Worm (Caenorhabditis elegans) whole organism, L2 larva: Measurements from ENCODE around the gene ZK697.14.

Experiments used
- C34F6.9 ChIP-seq: fragments of 150-350 bp; optimal IDR thresholded peaks from 2 replicates; lab custom pipeline; 2014; ENCODE audit warnings: missing biosample characterization, missing genetic modification characterization
- F13H6.1 ChIP-seq: sonication (generic microtip); optimal IDR thresholded peaks from 2 replicates; lab custom pipeline; 2016; ENCODE audit warnings: missing genetic modification characterization, missing compliant biosample characterization
- Y55F3AM.14 ChIP-seq: fragments of 200-800 bp; sonication (Bioruptor generic); optimal IDR thresholded peaks from 2 replicates; lab custom pipeline; 2018; ENCODE audit warnings: mild to moderate bottlenecking, missing genetic modification characterization, missing compliant biosample characterization
- ZK546.5 ChIP-seq: sonication (generic microtip); optimal IDR thresholded peaks from 2 replicates; lab custom pipeline; 2017; ENCODE audit warnings: missing biosample characterization, missing genetic modification characterization
- aly-2 ChIP-seq: fragments of 150-350 bp; optimal IDR thresholded peaks from 2 replicates; lab custom pipeline; 2014; ENCODE audit warnings: missing biosample characterization, missing genetic modification characterization
- blmp-1 ChIP-seq: sonication (generic microtip); optimal IDR thresholded peaks from 2 replicates; lab custom pipeline; 2017; ENCODE audit warnings: missing genetic modification characterization, mild to moderate bottlenecking, missing compliant biosample characterization, antibody characterized with exemption, moderate library complexity; ENCODE audit not compliant: insufficient read depth
- ceh-16 ChIP-seq: fragments of 150-350 bp; optimal IDR thresholded peaks from 2 replicates; lab custom pipeline; 2014; ENCODE audit warnings: missing biosample characterization, missing genetic modification characterization
- ceh-82 ChIP-seq: fragments of 150-350 bp; optimal IDR thresholded peaks from 2 replicates; lab custom pipeline; 2014; ENCODE audit warnings: missing biosample characterization, missing genetic modification characterization
- crh-2 ChIP-seq: sonication (generic microtip); optimal IDR thresholded peaks from 2 replicates; lab custom pipeline; 2017; ENCODE audit warnings: missing biosample characterization, missing genetic modification characterization
- dmd-4 ChIP-seq: sonication (generic microtip); optimal IDR thresholded peaks from 2 replicates; lab custom pipeline; 2017; ENCODE audit warnings: missing biosample characterization, missing genetic modification characterization
- egl-27 ChIP-seq: sonication (generic microtip); optimal IDR thresholded peaks from 3 replicates; lab custom pipeline; 2017; ENCODE audit warnings: missing biosample characterization, missing genetic modification reagents, missing genetic modification characterization
- elt-1 ChIP-seq: fragments of 150-350 bp; optimal IDR thresholded peaks from 2 replicates; lab custom pipeline; 2014; ENCODE audit warnings: missing biosample characterization, missing genetic modification characterization
- elt-3 ChIP-seq: sonication (generic microtip); optimal IDR thresholded peaks from 2 replicates; lab custom pipeline; 2017; ENCODE audit warnings: missing biosample characterization, missing genetic modification characterization
- gmeb-1 ChIP-seq: fragments of 150-350 bp; optimal IDR thresholded peaks from 2 replicates; lab custom pipeline; 2014; ENCODE audit warnings: missing biosample characterization, missing genetic modification characterization
- lin-13 ChIP-seq: fragments of 150-350 bp; optimal IDR thresholded peaks from 2 replicates; lab custom pipeline; 2014; ENCODE audit warnings: missing biosample characterization, missing genetic modification reagents, missing genetic modification characterization
- lin-39 ChIP-seq: fragments of 150-350 bp; optimal IDR thresholded peaks from 2 replicates; lab custom pipeline; 2014; ENCODE audit warnings: missing biosample characterization, missing genetic modification reagents, missing genetic modification characterization
- lsy-2 ChIP-seq, 2 experiments: fragments of 150-350 bp in 1 of 2; sonication (generic microtip) in 1 of 2; optimal IDR thresholded peaks; 2 replicates each; lab custom pipeline; 2014 to 2017; ENCODE audit warnings: missing biosample characterization in 2 of 2, missing genetic modification characterization in 2 of 2
- mdl-1 ChIP-seq, 2 experiments: fragments of 150-350 bp in 1 of 2; sonication (generic microtip) in 1 of 2; optimal IDR thresholded peaks; 2 replicates each; lab custom pipeline; 2017; ENCODE audit warnings: missing biosample characterization in 2 of 2, missing genetic modification characterization in 2 of 2
- nhr-10 ChIP-seq: sonication (generic microtip); optimal IDR thresholded peaks from 2 replicates; lab custom pipeline; 2017; ENCODE audit warnings: missing biosample characterization, missing genetic modification characterization
- nhr-11 ChIP-seq: fragments of 150-350 bp; optimal IDR thresholded peaks from 2 replicates; lab custom pipeline; 2014; ENCODE audit warnings: missing biosample characterization, missing genetic modification characterization
- nhr-12 ChIP-seq: fragments of 150-350 bp; optimal IDR thresholded peaks from 2 replicates; lab custom pipeline; 2014; ENCODE audit warnings: missing biosample characterization, missing genetic modification characterization
- nhr-129 ChIP-seq: fragments of 150-350 bp; optimal IDR thresholded peaks from 2 replicates; lab custom pipeline; 2014; ENCODE audit warnings: missing biosample characterization, missing genetic modification characterization
- nhr-21 ChIP-seq: fragments of 150-350 bp; optimal IDR thresholded peaks from 2 replicates; lab custom pipeline; 2014; ENCODE audit warnings: missing biosample characterization, missing genetic modification characterization
- nhr-237 ChIP-seq: fragments of 150-350 bp; optimal IDR thresholded peaks from 2 replicates; lab custom pipeline; 2014; ENCODE audit warnings: missing biosample characterization, missing genetic modification characterization
- nhr-25 ChIP-seq: fragments of 150-350 bp; sonication (generic microtip); optimal IDR thresholded peaks from 3 replicates; lab custom pipeline; 2014; ENCODE audit warnings: missing biosample characterization, missing genetic modification characterization
- peb-1 ChIP-seq: fragments of 150-350 bp; optimal IDR thresholded peaks from 2 replicates; lab custom pipeline; 2014; ENCODE audit warnings: missing biosample characterization, missing genetic modification characterization
- sem-4 ChIP-seq: fragments of 150-350 bp; optimal IDR thresholded peaks from 2 replicates; lab custom pipeline; 2014; ENCODE audit warnings: missing biosample characterization, missing genetic modification reagents, missing genetic modification characterization
- sma-3 ChIP-seq: sonication (generic microtip); optimal IDR thresholded peaks from 2 replicates; lab custom pipeline; 2016; ENCODE audit warnings: missing genetic modification reagents, missing genetic modification characterization, missing compliant biosample characterization
- sma-9 ChIP-seq, 2 experiments: fragments of 150-350 bp in 1 of 2; sonication (generic microtip) in 1 of 2; optimal IDR thresholded peaks; 2 replicates each; lab custom pipeline; 2014 to 2016; ENCODE audit warnings: missing genetic modification characterization in 2 of 2, mild to moderate bottlenecking in 1 of 2, missing biosample characterization in 1 of 2, missing compliant biosample characterization in 1 of 2, missing genetic modification reagents in 1 of 2, moderate library complexity in 1 of 2
- snpc-4 ChIP-seq: fragments of 150-350 bp; optimal IDR thresholded peaks from 2 replicates; lab custom pipeline; 2014; ENCODE audit warnings: missing biosample characterization, missing genetic modification characterization
- unc-39 ChIP-seq: fragments of 150-350 bp; optimal IDR thresholded peaks from 2 replicates; lab custom pipeline; 2014; ENCODE audit warnings: missing biosample characterization, missing genetic modification characterization
- unc-62 ChIP-seq: fragments of 150-350 bp; optimal IDR thresholded peaks from 2 replicates; lab custom pipeline; 2014; ENCODE audit warnings: missing biosample characterization, missing genetic modification reagents, missing genetic modification characterization
- zag-1 ChIP-seq: fragments of 150-350 bp; optimal IDR thresholded peaks from 2 replicates; lab custom pipeline; 2014; ENCODE audit warnings: missing biosample characterization, missing genetic modification characterization
- ztf-11 ChIP-seq: sonication (generic microtip); optimal IDR thresholded peaks from 2 replicates; lab custom pipeline; 2017; ENCODE audit warnings: missing biosample characterization, missing genetic modification characterization
- ztf-4 ChIP-seq: fragments of 150-350 bp; optimal IDR thresholded peaks from 2 replicates; lab custom pipeline; 2014; ENCODE audit warnings: missing biosample characterization, missing genetic modification characterization

The ZK697.14 gene

DNA sequence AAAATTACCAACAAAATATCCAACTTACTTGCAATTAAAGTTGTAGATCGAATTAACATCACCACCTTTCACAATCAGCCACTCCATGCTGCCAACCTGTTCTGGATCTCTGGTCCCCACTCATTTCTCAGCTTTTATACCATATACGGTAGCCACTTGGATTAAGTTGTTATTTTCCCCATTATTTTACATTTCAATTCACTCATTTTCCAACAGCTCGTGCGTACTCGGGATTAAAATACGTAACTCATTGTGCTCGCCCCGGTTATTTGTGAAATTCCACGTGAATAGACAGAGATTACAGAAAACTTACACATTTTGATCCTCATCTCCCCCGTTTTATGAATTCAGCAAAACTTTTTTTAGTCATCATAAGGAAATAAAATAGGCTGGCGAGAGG, 47.6 kb upstream of the ZK697.14 start, which contains the start of gene srt-41:
Gene srt-41, minus strand, starts transcription at position 101 of the 400 bp plus-strand sequence.
- no peak for TF ChIP-seq nhr-12 (tag; lab: Kevin White, UChicago)
- TF ChIP-seq Y55F3AM.14, result no peak
- TF ChIP-seq lin-13 (GFP tag; lab: Kevin White, UChicago), result no peak
- TF ChIP-seq unc-62 (GFP tag; lab: Kevin White, UChicago), result no peak
- no peak for TF ChIP-seq lsy-2 (tag; optimal IDR thresholded peaks at IDR 0.05; lab: Kevin White, UChicago)
- TF ChIP-seq C34F6.9 (tag; lab: Kevin White, UChicago), result no peak
- no peak for TF ChIP-seq nhr-21 (tag; lab: Kevin White, UChicago)
- TF ChIP-seq dmd-4, result no peak
- TF ChIP-seq ceh-16 (tag; lab: Kevin White, UChicago), result no peak
- TF ChIP-seq F13H6.1 (tag; lab: Kevin White, UChicago), result no peak
- TF ChIP-seq crh-2 (tag; lab: Kevin White, UChicago), result no peak
- TF ChIP-seq nhr-129 (tag; lab: Kevin White, UChicago), result no peak
- no peak for TF ChIP-seq mdl-1 (tag; optimal IDR thresholded peaks at IDR 0.05; lab: Kevin White, UChicago)
- no peak for TF ChIP-seq nhr-25
- no peak for TF ChIP-seq aly-2 (tag; lab: Kevin White, UChicago)
- no peak for TF ChIP-seq zag-1 (tag; lab: Kevin White, UChicago)
- no peak for TF ChIP-seq nhr-237 (tag; lab: Kevin White, UChicago)
- no peak for TF ChIP-seq blmp-1

DNA sequence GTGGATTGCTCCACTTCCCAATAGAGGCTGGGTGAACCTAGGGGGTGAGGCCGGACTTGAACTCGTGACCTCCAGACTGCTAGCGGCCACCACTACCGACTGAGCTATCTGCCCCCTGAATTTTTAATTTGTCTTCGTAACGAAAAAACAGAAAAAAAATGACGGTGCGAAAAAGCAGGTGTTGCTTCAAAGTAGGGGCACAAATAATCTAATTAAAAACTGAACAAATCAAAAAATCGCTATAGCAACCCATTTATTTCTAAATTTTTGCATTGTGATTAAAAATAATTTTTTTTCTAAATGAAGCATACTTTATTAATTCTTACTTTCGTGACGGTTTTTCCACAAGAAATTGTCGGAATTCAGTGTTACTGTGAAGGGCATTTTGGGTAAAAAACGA, 42.4 kb upstream of the ZK697.14 start, which contains the start of gene F36H9.10:
Gene F36H9.10, plus strand, starts transcription at position 301 of the 400 bp plus-strand sequence.
- no peak for TF ChIP-seq crh-2 (tag; lab: Kevin White, UChicago)
- TF ChIP-seq nhr-10 (tag; lab: Kevin White, UChicago), result no peak
- TF ChIP-seq ZK546.5 (tag; lab: Kevin White, UChicago), result no peak
- TF ChIP-seq ztf-4 (tag; lab: Kevin White, UChicago), result no peak
- no peak for TF ChIP-seq ztf-11 (tag; lab: Kevin White, UChicago)
- TF ChIP-seq C34F6.9 (tag; lab: Kevin White, UChicago), result no peak
- TF ChIP-seq elt-1, result no peak
- TF ChIP-seq snpc-4 (tag; lab: Kevin White, UChicago), result no peak
- no peak for TF ChIP-seq unc-62 (GFP tag; lab: Kevin White, UChicago)
- TF ChIP-seq lin-13 (GFP tag; lab: Kevin White, UChicago), result no peak
- no peak for TF ChIP-seq peb-1 (tag; lab: Kevin White, UChicago)
- no peak for TF ChIP-seq elt-3 (tag; lab: Kevin White, UChicago)

DNA sequence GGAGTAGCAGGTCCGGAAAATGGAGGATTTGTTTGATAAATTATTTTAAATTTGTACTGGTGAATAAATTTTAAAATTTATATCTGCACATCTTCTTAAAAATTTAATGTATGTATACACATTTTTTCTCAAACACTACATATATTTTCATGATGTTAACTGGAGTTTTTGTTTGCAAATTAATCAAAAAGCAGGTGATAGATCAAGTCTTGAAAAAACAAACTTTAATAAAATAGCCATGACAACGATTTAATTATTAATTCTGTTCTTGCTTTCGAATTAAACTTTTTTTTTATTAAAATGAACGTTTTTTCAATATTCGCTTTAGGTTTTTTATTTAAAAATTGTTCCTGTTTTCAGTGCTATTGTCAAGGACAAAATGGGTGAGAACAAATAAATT, 38.7 kb upstream of the ZK697.14 start, which contains the start of gene F36H9.1:
Gene F36H9.1, plus strand, starts transcription at position 301 of the 400 bp plus-strand sequence.
- no peak for TF ChIP-seq unc-39 (tag; lab: Kevin White, UChicago)
- TF ChIP-seq aly-2 (tag; lab: Kevin White, UChicago), result no peak
- TF ChIP-seq nhr-237 (tag; lab: Kevin White, UChicago), result no peak
- TF ChIP-seq elt-3 (tag; lab: Kevin White, UChicago), result no peak
- TF ChIP-seq ztf-11 (tag; lab: Kevin White, UChicago), result no peak
- no peak for TF ChIP-seq ztf-4 (tag; lab: Kevin White, UChicago)
- TF ChIP-seq gmeb-1 (tag; lab: Kevin White, UChicago), result no peak
- TF ChIP-seq nhr-11 (tag; lab: Kevin White, UChicago), result no peak
- no peak for TF ChIP-seq sem-4 (tag; lab: Kevin White, UChicago)
- no peak for TF ChIP-seq mdl-1 (tag; optimal IDR thresholded peaks at IDR 0.05; lab: Kevin White, UChicago)
- TF ChIP-seq egl-27 (tag; lab: Kevin White, UChicago), result no peak
- TF ChIP-seq blmp-1, result no peak
- TF ChIP-seq nhr-10 (tag; lab: Kevin White, UChicago), result no peak
- no peak for TF ChIP-seq zag-1 (tag; lab: Kevin White, UChicago)
- TF ChIP-seq sma-9 (GFP tag; optimal IDR thresholded peaks at IDR 0.05; lab: Kevin White, UChicago), result no peak
- no peak for TF ChIP-seq sma-9 (tag; optimal IDR thresholded peaks at IDR 0.05; lab: Kevin White, UChicago)
- TF ChIP-seq peb-1 (tag; lab: Kevin White, UChicago), result no peak
- no peak for TF ChIP-seq sma-3 (GFP tag; lab: Kevin White, UChicago)
- TF ChIP-seq lin-39, result no peak

DNA sequence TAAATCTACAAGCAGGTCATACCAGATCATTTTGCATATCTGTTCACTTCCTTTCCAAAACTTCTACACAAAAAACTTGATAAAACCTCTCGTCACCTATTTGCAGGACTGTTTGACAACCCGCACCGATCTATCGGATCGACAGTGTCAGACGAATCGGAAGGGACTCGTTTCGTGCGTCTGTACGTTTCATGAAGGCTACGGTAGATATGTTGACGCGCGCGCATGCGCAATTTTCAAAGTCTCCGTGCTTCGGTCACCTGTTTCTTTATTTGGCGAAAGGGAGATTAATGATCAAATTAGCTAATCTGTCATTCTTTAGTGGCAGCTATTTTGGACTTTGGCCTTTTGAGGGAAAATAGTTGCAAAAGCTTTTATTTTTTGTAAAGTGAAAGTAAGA, 34.0 kb upstream of the ZK697.14 start:
- TF ChIP-seq nhr-25, result peak; percentile 76
- peak; percentile 26 for TF ChIP-seq sma-3 (GFP tag; lab: Kevin White, UChicago)
- no peak for TF ChIP-seq ceh-82 (tag; lab: Kevin White, UChicago)
- TF ChIP-seq blmp-1, result peak; percentile 59
- TF ChIP-seq sem-4 (tag; lab: Kevin White, UChicago), result peak; percentile 3
- peak; percentile 78 for TF ChIP-seq nhr-21 (tag; lab: Kevin White, UChicago)
